Worm (Caenorhabditis elegans) whole organism, L3 larva: ENCODE results near the gene ech-3.

ENCODE experiments used
- R02D3.7 ChIP-seq: fragments of 150-350 bp; optimal IDR thresholded peaks from 2 replicates; lab custom pipeline; 2014; ENCODE audit warnings: missing biosample characterization, missing genetic modification characterization
- aly-2 ChIP-seq: fragments of 150-350 bp; optimal IDR thresholded peaks from 2 replicates; lab custom pipeline; 2014; ENCODE audit warnings: missing biosample characterization, missing genetic modification characterization
- ama-1 ChIP-seq: fragments of 150-350 bp; optimal IDR thresholded peaks from 2 replicates; lab custom pipeline; 2018
- ceh-16 ChIP-seq: sonication (generic microtip); optimal IDR thresholded peaks from 2 replicates; lab custom pipeline; 2017; ENCODE audit warnings: missing biosample characterization, missing genetic modification characterization
- ceh-28 ChIP-seq: fragments of 150-350 bp; optimal IDR thresholded peaks from 2 replicates; lab custom pipeline; 2014; ENCODE audit warnings: missing biosample characterization, missing genetic modification reagents, missing genetic modification characterization
- ceh-9 ChIP-seq: sonication (generic microtip); optimal IDR thresholded peaks from 2 replicates; lab custom pipeline; 2018; ENCODE audit warnings: missing biosample characterization, missing genetic modification characterization
- egl-5 ChIP-seq: fragments of 150-350 bp; optimal IDR thresholded peaks from 2 replicates; lab custom pipeline; 2017; ENCODE audit warnings: missing biosample characterization, missing genetic modification reagents, missing genetic modification characterization, inconsistent platforms
- elt-2 ChIP-seq: sonication (generic microtip); optimal IDR thresholded peaks from 2 replicates; lab custom pipeline; 2016; ENCODE audit warnings: missing genetic modification reagents, mild to moderate bottlenecking, missing genetic modification characterization, missing compliant biosample characterization
- elt-3 ChIP-seq, 3 experiments: fragments of 150-350 bp in 1 of 3; sonication (generic microtip) in 2 of 3; optimal IDR thresholded peaks; 2 replicates in 2 of 3; 4 replicates in 1 of 3; lab custom pipeline; 2014 to 2017; ENCODE audit warnings: missing biosample characterization in 3 of 3, missing genetic modification characterization in 3 of 3
- fkh-10 ChIP-seq: sonication (generic microtip); optimal IDR thresholded peaks from 2 replicates; lab custom pipeline; 2017; ENCODE audit warnings: missing biosample characterization, missing genetic modification reagents, missing genetic modification characterization
- fkh-2 ChIP-seq: fragments of 150-350 bp; optimal IDR thresholded peaks from 2 replicates; lab custom pipeline; 2014; ENCODE audit warnings: missing biosample characterization, missing genetic modification reagents, missing genetic modification characterization
- fos-1 ChIP-seq: fragments of 150-350 bp; optimal IDR thresholded peaks from 2 replicates; lab custom pipeline; 2014; ENCODE audit warnings: missing biosample characterization, missing genetic modification characterization
- hmg-11 ChIP-seq: sonication (generic microtip); optimal IDR thresholded peaks from 2 replicates; lab custom pipeline; 2016; ENCODE audit warnings: missing genetic modification characterization, missing compliant biosample characterization
- jun-1 ChIP-seq: fragments of 150-350 bp; optimal IDR thresholded peaks from 2 replicates; lab custom pipeline; 2014; ENCODE audit warnings: missing biosample characterization, missing genetic modification reagents, missing genetic modification characterization
- lin-15B ChIP-seq: fragments of 150-350 bp; optimal IDR thresholded peaks from 2 replicates; lab custom pipeline; 2014; ENCODE audit warnings: missing biosample characterization, missing genetic modification characterization
- lin-39 ChIP-seq: fragments of 150-350 bp; optimal IDR thresholded peaks from 2 replicates; lab custom pipeline; 2018; ENCODE audit warnings: missing biosample characterization, missing genetic modification reagents, missing genetic modification characterization
- lsy-12 ChIP-seq: sonication (generic microtip); optimal IDR thresholded peaks from 2 replicates; lab custom pipeline; 2016; ENCODE audit warnings: mild to moderate bottlenecking, missing genetic modification characterization, missing compliant biosample characterization
- mdl-1 ChIP-seq: fragments of 150-350 bp; optimal IDR thresholded peaks from 2 replicates; lab custom pipeline; 2014; ENCODE audit warnings: missing biosample characterization, missing genetic modification characterization
- mml-1 ChIP-seq: fragments of 150-350 bp; sonication (generic microtip); optimal IDR thresholded peaks from 3 replicates; lab custom pipeline; 2014; ENCODE audit warnings: missing biosample characterization, missing genetic modification characterization
- nfya-1 ChIP-seq: sonication (generic microtip); optimal IDR thresholded peaks from 2 replicates; lab custom pipeline; 2017; ENCODE audit warnings: missing genetic modification characterization, mild to moderate bottlenecking, missing compliant biosample characterization, antibody characterized with exemption, moderate library complexity; ENCODE audit not compliant: insufficient read depth
- nhr-12 ChIP-seq: fragments of 150-350 bp; optimal IDR thresholded peaks from 2 replicates; lab custom pipeline; 2014; ENCODE audit warnings: missing biosample characterization, missing genetic modification characterization
- nhr-23 ChIP-seq: fragments of 150-350 bp; optimal IDR thresholded peaks from 2 replicates; lab custom pipeline; 2014; ENCODE audit warnings: missing biosample characterization, missing genetic modification reagents, missing genetic modification characterization
- nhr-25 ChIP-seq: sonication (generic microtip); optimal IDR thresholded peaks from 2 replicates; lab custom pipeline; 2017; ENCODE audit warnings: missing biosample characterization, missing genetic modification characterization
- nhr-28 ChIP-seq: fragments of 150-350 bp; optimal IDR thresholded peaks from 2 replicates; lab custom pipeline; 2014; ENCODE audit warnings: missing biosample characterization, missing genetic modification characterization
- nhr-43 ChIP-seq: sonication (generic microtip); optimal IDR thresholded peaks from 2 replicates; lab custom pipeline; 2016; ENCODE audit warnings: mild to moderate bottlenecking, missing genetic modification characterization, missing compliant biosample characterization; ENCODE audit not compliant: poor library complexity, severe bottlenecking
- nhr-76 ChIP-seq: fragments of 150-350 bp; sonication (generic microtip); optimal IDR thresholded peaks from 5 replicates; lab custom pipeline; 2014; ENCODE audit warnings: missing biosample characterization, missing genetic modification characterization
- nhr-77 ChIP-seq: fragments of 150-350 bp; optimal IDR thresholded peaks from 2 replicates; lab custom pipeline; 2014; ENCODE audit warnings: missing biosample characterization, missing genetic modification characterization
- pha-4 ChIP-seq: fragments of 150-350 bp; optimal IDR thresholded peaks from 2 replicates; lab custom pipeline; 2014; ENCODE audit warnings: missing biosample characterization, missing genetic modification reagents, missing genetic modification characterization
- pqm-1 ChIP-seq: fragments of 150-350 bp; optimal IDR thresholded peaks from 2 replicates; lab custom pipeline; 2017; ENCODE audit warnings: missing biosample characterization, missing genetic modification characterization, inconsistent platforms
- sea-2 ChIP-seq: fragments of 150-350 bp; sonication (generic microtip); optimal IDR thresholded peaks from 4 replicates; lab custom pipeline; 2014; ENCODE audit warnings: missing biosample characterization, missing genetic modification reagents, missing genetic modification characterization
- skn-1 ChIP-seq: fragments of 150-350 bp; optimal IDR thresholded peaks from 2 replicates; lab custom pipeline; 2014; ENCODE audit warnings: missing biosample characterization, missing genetic modification characterization
- snpc-4 ChIP-seq: fragments of 150-350 bp; optimal IDR thresholded peaks from 2 replicates; lab custom pipeline; 2014; ENCODE audit warnings: missing biosample characterization, missing genetic modification characterization
- tbx-2 ChIP-seq: sonication (generic microtip); optimal IDR thresholded peaks from 2 replicates; lab custom pipeline; 2016; ENCODE audit warnings: mild to moderate bottlenecking, missing genetic modification characterization, missing compliant biosample characterization
- zag-1 ChIP-seq: fragments of 150-350 bp; optimal IDR thresholded peaks from 2 replicates; lab custom pipeline; 2014; ENCODE audit warnings: missing biosample characterization, missing genetic modification characterization
- ztf-11 ChIP-seq: fragments of 150-350 bp; optimal IDR thresholded peaks from 2 replicates; lab custom pipeline; 2014; ENCODE audit warnings: missing biosample characterization, missing genetic modification characterization
- ztf-4 ChIP-seq: fragments of 150-350 bp; optimal IDR thresholded peaks from 2 replicates; lab custom pipeline; 2014; ENCODE audit warnings: missing biosample characterization, missing genetic modification characterization

Gene ech-3

DNA sequence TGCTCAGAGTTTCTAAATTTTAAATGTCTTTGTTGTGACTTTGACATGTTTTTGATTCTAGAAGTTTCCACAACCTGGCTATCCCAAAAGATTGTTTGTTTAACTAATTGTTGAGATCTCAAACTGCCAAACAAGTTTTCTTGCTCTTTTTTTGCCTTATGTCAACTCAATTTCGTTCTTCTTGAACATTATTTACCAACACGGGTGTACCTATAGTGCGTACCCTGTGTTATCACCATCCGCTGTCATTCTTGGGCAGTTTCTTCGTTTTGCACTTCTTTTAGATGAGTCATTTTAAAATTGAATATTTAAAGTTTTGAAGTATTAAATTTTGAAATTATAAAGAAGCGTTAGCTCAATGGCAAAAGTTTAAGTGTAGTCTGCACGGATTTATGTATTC is 5.1 kb upstream of the ech-3 start, which contains the start of gene sptl-2:
sptl-2 (plus strand) TSS at position 280 of the 400 bp plus-strand sequence.
- TF ChIP-seq mml-1 (tag; lab: Kevin White, UChicago) (no peak), elt-2 (peak; percentile 29), ztf-11 (no peak), zag-1 (no peak), nhr-28 (tag; lab: Kevin White, UChicago) (no peak), mdl-1 (tag; lab: Kevin White, UChicago) (no peak), nhr-76 (no peak), pha-4 (tag; lab: Kevin White, UChicago) (peak; percentile 67), sea-2 (GFP tag; lab: Kevin White, UChicago) (no peak)

DNA sequence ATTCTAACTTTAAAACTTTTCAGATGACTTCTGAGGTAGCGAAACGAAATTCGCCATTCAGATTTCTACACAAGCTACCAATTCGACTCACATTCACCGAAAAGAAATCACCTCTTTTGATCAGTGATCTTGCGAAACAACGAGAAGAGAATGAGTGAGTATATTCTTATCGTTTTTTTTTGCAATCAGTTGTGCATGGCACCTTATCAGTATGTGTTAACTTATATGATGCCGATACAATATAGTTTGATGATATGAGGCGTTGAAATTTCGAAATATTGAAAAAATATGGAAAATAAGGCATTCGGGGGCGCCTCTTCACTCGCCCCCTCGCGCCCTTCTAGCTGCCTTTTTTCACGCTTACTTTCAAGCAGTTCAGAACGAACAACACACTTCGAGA is 4.1 kb upstream of the ech-3 start:
- peak; percentile 6 for TF ChIP-seq jun-1 (tag; lab: Kevin White, UChicago)
- TF ChIP-seq pha-4 (tag; lab: Kevin White, UChicago) = peak; percentile 31
- no peak for TF ChIP-seq ceh-16 (tag; lab: Kevin White, UChicago)
- TF ChIP-seq lsy-12 (tag; lab: Kevin White, UChicago) = no peak
- TF ChIP-seq elt-3 (tag; optimal IDR thresholded peaks at IDR 0.05; lab: Kevin White, UChicago) = no peak
- TF ChIP-seq pqm-1 (tag; lab: Kevin White, UChicago) = peak; percentile 92
- no peak for TF ChIP-seq fos-1 (tag; lab: Kevin White, UChicago)
- peak; percentile 96 for TF ChIP-seq elt-2
- no peak for TF ChIP-seq nhr-23 (tag; lab: Kevin White, UChicago)
- TF ChIP-seq nhr-25 (tag; lab: Kevin White, UChicago) = no peak

DNA sequence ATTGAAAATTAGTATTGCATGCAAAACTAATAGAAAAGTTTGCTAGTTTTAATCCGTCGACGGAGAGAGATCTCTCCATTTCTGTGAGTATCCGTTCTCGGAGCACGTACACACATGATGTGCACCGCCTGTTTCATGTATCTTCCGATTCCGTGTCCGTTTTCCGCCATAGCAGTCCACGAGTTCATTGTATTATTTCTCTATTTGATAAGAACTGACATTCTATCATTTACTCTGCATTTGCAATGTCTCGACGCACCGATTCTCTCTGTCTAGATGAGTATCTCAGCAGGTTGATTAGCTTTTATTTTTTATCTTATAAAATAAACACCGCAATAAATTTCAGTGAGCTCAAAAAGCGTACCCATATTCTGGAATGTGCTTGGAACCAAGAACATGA is 3.1 kb upstream of the ech-3 start:
- peak; percentile 22 for TF ChIP-seq pqm-1 (tag; lab: Kevin White, UChicago)
- no peak for TF ChIP-seq nhr-23 (tag; lab: Kevin White, UChicago)
- peak; percentile 64 for TF ChIP-seq elt-2

DNA sequence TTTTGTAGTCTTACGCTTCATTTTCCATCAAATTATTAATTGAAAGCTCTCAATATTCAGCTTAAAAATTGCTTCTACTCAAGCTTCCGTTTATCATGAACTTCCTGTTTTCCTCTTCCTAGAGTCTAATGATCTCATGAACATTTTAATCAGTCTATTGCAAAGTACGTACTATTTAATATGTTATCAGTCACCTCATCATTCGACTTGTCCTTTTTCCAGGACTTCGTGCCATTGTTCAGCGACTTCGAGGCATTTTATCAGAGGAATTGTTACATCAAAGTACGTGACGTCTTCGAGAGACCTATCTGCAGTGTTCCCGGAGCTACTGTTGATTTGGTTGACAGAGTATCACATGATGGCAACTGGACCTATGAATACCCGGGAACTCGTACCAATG is 2.2 kb upstream of the ech-3 start:
- TF ChIP-seq pqm-1 (tag; lab: Kevin White, UChicago) (peak; percentile 78), ceh-28 (no peak), ceh-9 (tag; lab: Kevin White, UChicago) (no peak), elt-2 (peak; percentile 65), aly-2 (no peak), hmg-11 (tag; lab: Kevin White, UChicago) (no peak), lin-39 (no peak), tbx-2 (no peak), mdl-1 (tag; lab: Kevin White, UChicago) (no peak), nhr-12 (tag; lab: Kevin White, UChicago) (no peak), lsy-12 (tag; lab: Kevin White, UChicago) (no peak), fkh-10 (GFP tag; lab: Kevin White, UChicago) (no peak), ceh-16 (tag; lab: Kevin White, UChicago) (no peak), R02D3.7 (tag; lab: Kevin White, UChicago) (no peak), jun-1 (tag; lab: Kevin White, UChicago) (peak; percentile 8), nfya-1 (tag; lab: Kevin White, UChicago) (no peak), nhr-28 (tag; lab: Kevin White, UChicago) (no peak)

DNA sequence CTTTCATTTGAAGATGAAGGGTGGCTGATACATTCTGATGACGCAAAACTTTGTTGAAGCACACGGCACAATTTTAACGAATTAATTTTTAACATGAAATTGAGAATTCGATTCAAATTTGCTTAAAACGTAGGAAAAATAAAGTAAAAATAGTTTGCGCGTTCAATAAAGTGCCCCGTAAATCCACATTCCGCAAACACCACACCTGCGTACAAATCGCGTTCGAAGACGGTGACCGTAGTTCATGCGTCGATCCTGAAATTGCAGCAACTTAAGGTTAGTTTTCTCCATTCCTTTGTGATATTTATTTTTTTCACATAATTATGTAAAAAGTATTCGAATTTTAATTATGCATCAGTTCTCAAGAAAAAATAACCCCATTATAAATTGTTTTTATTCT is 2.7 kb downstream of the ech-3 start, which contains the start of gene F43H9.3:
F43H9.3 (minus strand) TSS at position 189 of the 400 bp plus-strand sequence.
- TF ChIP-seq ama-1 (no peak), lin-15B (tag; lab: Kevin White, UChicago) (peak; percentile 2), ztf-4 (tag; lab: Kevin White, UChicago) (no peak), tbx-2 (no peak), aly-2 (no peak), skn-1 (no peak), mdl-1 (tag; lab: Kevin White, UChicago) (no peak), zag-1 (no peak), nfya-1 (tag; lab: Kevin White, UChicago) (peak; percentile 28), egl-5 (tag; lab: Kevin White, UChicago) (no peak), pha-4 (tag; lab: Kevin White, UChicago) (peak; percentile 30), R02D3.7 (tag; lab: Kevin White, UChicago) (peak; percentile 89), fkh-2 (no peak), ceh-9 (tag; lab: Kevin White, UChicago) (no peak), sea-2 (GFP tag; lab: Kevin White, UChicago) (no peak), hmg-11 (tag; lab: Kevin White, UChicago) (peak; percentile 18), nhr-43 (tag; lab: Kevin White, UChicago) (no peak), nhr-77 (no peak), ceh-28 (no peak), snpc-4 (tag; lab: Kevin White, UChicago) (no peak), mml-1 (tag; lab: Kevin White, UChicago) (no peak)
- TF ChIP-seq, all 47 proteins: peak for 5
